Fruit fly (Drosophila melanogaster): Measurements from ENCODE around the gene vap.

DNA sequence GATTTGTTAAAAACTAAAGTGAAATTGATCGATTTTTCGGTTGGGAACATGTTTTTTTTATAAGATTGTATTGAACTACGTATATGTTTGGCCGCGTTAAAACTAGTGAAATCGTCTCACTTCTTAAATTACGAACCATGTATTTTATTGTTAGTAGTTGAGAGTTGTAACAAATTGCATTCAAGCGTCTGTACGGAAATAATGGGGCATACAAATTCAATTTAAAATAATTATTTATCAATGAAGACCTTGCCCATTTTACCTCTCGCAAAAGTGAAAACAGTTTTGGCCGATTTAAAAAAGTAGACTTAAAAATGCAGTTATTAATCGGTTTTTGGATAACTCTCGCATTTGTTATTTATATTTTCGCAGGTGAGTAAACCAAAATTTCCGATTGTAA is 3.2 kb upstream of the vap start, which contains the start of gene Muc14A:
- TF ChIP-seq psq (optimal IDR thresholded peaks at IDR 0.05): no peak
- no peak for TF ChIP-seq usp (GFP tag; optimal IDR thresholded peaks at IDR 0.05)
- no peak for TF ChIP-seq CG8478 (optimal IDR thresholded peaks at IDR 0.05)
- TF ChIP-seq Dll (optimal IDR thresholded peaks at IDR 0.05): no peak
- no peak for TF ChIP-seq EcR (GFP tag; optimal IDR thresholded peaks at IDR 0.05)
- no peak for TF ChIP-seq pan (optimal IDR thresholded peaks at IDR 0.05)

Measured in whole organism.